Worm (Caenorhabditis elegans): ENCODE results near the gene Y71G10AR.4.

DNA sequence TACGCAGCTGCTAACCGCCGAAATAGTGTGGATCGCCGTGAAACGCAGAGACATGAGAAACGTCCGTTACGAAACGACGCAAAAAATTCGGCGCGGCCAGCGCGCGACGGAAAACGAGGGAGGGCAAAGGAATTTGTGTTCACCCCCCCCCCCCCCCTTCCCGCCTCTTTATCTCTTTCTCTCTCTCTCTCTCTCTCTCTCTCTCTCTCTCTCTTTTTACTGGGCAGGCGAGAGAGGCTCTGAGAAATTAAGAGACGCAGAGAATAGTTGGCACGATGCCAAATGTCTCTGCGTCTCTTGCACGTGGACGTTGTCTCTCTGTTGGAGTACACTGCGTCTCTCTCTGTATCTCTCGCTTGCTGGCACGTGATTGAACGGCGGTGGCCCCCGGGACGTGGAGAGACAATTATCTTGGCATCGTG, 20.5 kb downstream of the Y71G10AR.4 start:
- TF ChIP-seq ama-1 (optimal IDR thresholded peaks at IDR 0.05), result no peak
- no peak for TF ChIP-seq zip-11 (GFP tag; IDR thresholded peaks at IDR 0.05)
- TF ChIP-seq ceh-44 (GFP tag; IDR thresholded peaks at IDR 0.05), result no peak
- TF ChIP-seq snpc-4 (tag; optimal IDR thresholded peaks at IDR 0.05), result no peak
- peak; percentile 76 for TF ChIP-seq lir-3 (tag; optimal IDR thresholded peaks at IDR 0.05)
- peak; percentile 86 for TF ChIP-seq Y5F2A.4 (GFP tag; optimal IDR thresholded peaks at IDR 0.05)
- peak; percentile 90 for TF ChIP-seq nhr-25 (tag; optimal IDR thresholded peaks at IDR 0.05; ENCODE audit: borderline replicate concordance, insufficient read depth)
- TF ChIP-seq ztf-11 (tag; optimal IDR thresholded peaks at IDR 0.05), result no peak
- TF ChIP-seq jun-1 (tag; optimal IDR thresholded peaks at IDR 0.05), result peak; percentile 90
- no peak for TF ChIP-seq daf-19 (GFP tag; conservative IDR thresholded peaks at IDR 0.05)
- TF ChIP-seq ces-1 (GFP tag; optimal IDR thresholded peaks at IDR 0.05), result no peak
- TF ChIP-seq nhr-76 (tag; optimal IDR thresholded peaks at IDR 0.05), result no peak
